Worm (Caenorhabditis elegans) whole organism, mixed stage, embryonic: ENCODE results near the gene cyp-25A6.

ENCODE experiments used
- bed-3 ChIP-seq: fragments of 200-800 bp; sonication (Bioruptor generic); optimal IDR thresholded peaks from 3 replicates; lab custom pipeline; 2018; ENCODE audit warnings: mild to moderate bottlenecking, missing genetic modification characterization, moderate library complexity, missing compliant biosample characterization
- blmp-1 ChIP-seq: fragments of 150-350 bp; optimal IDR thresholded peaks from 2 replicates; lab custom pipeline; 2014; ENCODE audit warnings: missing biosample characterization, missing genetic modification characterization
- cnd-1 ChIP-seq: fragments of 200-800 bp; sonication (Bioruptor generic); optimal IDR thresholded peaks from 2 replicates; lab custom pipeline; 2018; ENCODE audit warnings: mild to moderate bottlenecking, missing genetic modification characterization, missing compliant biosample characterization
- elt-1 ChIP-seq: sonication (generic microtip); optimal IDR thresholded peaks from 2 replicates; lab custom pipeline; 2017; ENCODE audit warnings: missing genetic modification characterization, mild to moderate bottlenecking, missing compliant biosample characterization, antibody characterized with exemption, moderate library complexity, borderline replicate concordance; ENCODE audit not compliant: insufficient read depth
- elt-3 ChIP-seq: fragments of 150-350 bp; optimal IDR thresholded peaks from 2 replicates; lab custom pipeline; 2014; ENCODE audit warnings: missing biosample characterization, missing genetic modification characterization
- lin-32 ChIP-seq: fragments of 200-800 bp; sonication (Bioruptor generic); optimal IDR thresholded peaks from 2 replicates; lab custom pipeline; 2018; ENCODE audit warnings: mild to moderate bottlenecking, missing genetic modification characterization, missing compliant biosample characterization
- lsy-2 ChIP-seq: fragments of 150-350 bp; optimal IDR thresholded peaks from 2 replicates; lab custom pipeline; 2014; ENCODE audit warnings: missing biosample characterization, missing genetic modification characterization
- mep-1 ChIP-seq: fragments of 150-350 bp; optimal IDR thresholded peaks from 2 replicates; lab custom pipeline; 2017; ENCODE audit warnings: missing biosample characterization, missing genetic modification reagents, missing genetic modification characterization, inconsistent platforms
- nhr-12 ChIP-seq: fragments of 150-350 bp; optimal IDR thresholded peaks from 2 replicates; lab custom pipeline; 2014; ENCODE audit warnings: missing biosample characterization, missing genetic modification characterization
- nhr-28 ChIP-seq: fragments of 150-350 bp; optimal IDR thresholded peaks from 2 replicates; lab custom pipeline; 2014; ENCODE audit warnings: missing biosample characterization, missing genetic modification characterization
- snpc-4 ChIP-seq: fragments of 150-350 bp; optimal IDR thresholded peaks from 2 replicates; lab custom pipeline; 2014; ENCODE audit warnings: missing biosample characterization, missing genetic modification characterization
- sptf-1 ChIP-seq: sonication (generic microtip); optimal IDR thresholded peaks from 2 replicates; lab custom pipeline; 2017; ENCODE audit warnings: mild to moderate bottlenecking, missing genetic modification characterization, moderate library complexity, missing compliant biosample characterization
- unc-62 ChIP-seq: fragments of 150-350 bp; optimal IDR thresholded peaks from 2 replicates; lab custom pipeline; 2014; ENCODE audit warnings: missing biosample characterization, missing genetic modification reagents, missing genetic modification characterization
- ztf-11 ChIP-seq: fragments of 150-350 bp; optimal IDR thresholded peaks from 2 replicates; lab custom pipeline; 2014; ENCODE audit warnings: missing biosample characterization, missing genetic modification characterization

DNA sequence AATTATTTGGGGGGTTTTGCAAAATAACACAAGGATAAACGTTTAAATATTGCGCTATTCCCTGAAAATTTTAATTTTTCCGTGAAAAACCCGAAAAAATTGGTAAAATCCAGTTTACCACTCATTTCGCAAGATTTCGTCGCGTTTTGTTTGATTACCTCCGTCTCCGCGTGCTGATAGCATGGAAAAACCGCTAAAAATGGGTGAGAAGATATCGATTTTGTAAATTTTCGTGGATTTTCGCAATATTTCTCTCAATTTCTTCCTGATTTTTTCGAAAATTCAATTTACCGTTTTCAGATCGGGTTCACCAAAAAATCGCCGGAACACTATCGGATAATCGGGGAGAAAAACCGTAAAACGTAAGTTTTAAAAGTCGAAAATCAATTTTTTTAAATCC is 50.5 kb downstream of the cyp-25A6 start, which contains the start of gene ama-1:
- no peak for TF ChIP-seq snpc-4 (tag; lab: Kevin White, UChicago)
- no peak for TF ChIP-seq lin-32
- TF ChIP-seq mep-1 (tag; lab: Kevin White, UChicago) = no peak
- TF ChIP-seq unc-62 (GFP tag; lab: Kevin White, UChicago) = no peak
- no peak for TF ChIP-seq nhr-28
- TF ChIP-seq bed-3 (GFP tag; lab: Kevin White, UChicago) = no peak
- TF ChIP-seq cnd-1 (tag; lab: Kevin White, UChicago) = no peak
- TF ChIP-seq sptf-1 (tag; lab: Kevin White, UChicago) = no peak
- no peak for TF ChIP-seq lsy-2 (tag; lab: Kevin White, UChicago)
- TF ChIP-seq elt-3 (tag; lab: Kevin White, UChicago) = no peak
- no peak for TF ChIP-seq ztf-11 (tag; lab: Kevin White, UChicago)
- no peak for TF ChIP-seq elt-1 (tag; lab: Kevin White, UChicago)
- TF ChIP-seq nhr-12 (tag; lab: Kevin White, UChicago) = no peak
- no peak for TF ChIP-seq blmp-1 (tag; lab: Kevin White, UChicago)
